Fruit fly (Drosophila melanogaster) whole organism, embryonic: ENCODE data around the gene dls.

ENCODE experiments used
- ATbp ChIP-seq: fragments of 200-800 bp; sonication (Bioruptor generic); optimal IDR thresholded peaks from 2 replicates; lab custom pipeline; 2017; ENCODE audit warnings: missing biosample characterization, mild to moderate bottlenecking, missing genetic modification characterization, missing genetic modification reagents
- Antp ChIP-seq: fragments of 200-800 bp; sonication (Bioruptor generic); optimal IDR thresholded peaks from 3 replicates; lab custom pipeline; 2016; ENCODE audit warnings: missing biosample characterization, missing genetic modification characterization
- CG12104 ChIP-seq: fragments of 200-800 bp; sonication (Bioruptor generic); optimal IDR thresholded peaks from 3 replicates; lab custom pipeline; 2016; ENCODE audit warnings: missing biosample characterization, missing genetic modification characterization
- CG13296 ChIP-seq: fragments of 200-800 bp; sonication (Bioruptor generic); optimal IDR thresholded peaks from 3 replicates; lab custom pipeline; 2018; ENCODE audit warnings: missing biosample characterization, mild to moderate bottlenecking, missing genetic modification characterization
- CG14667 ChIP-seq: fragments of 200-800 bp; sonication (Bioruptor generic); IDR thresholded peaks from 2 replicates; pipeline ENCODE4 v1.3.6; 2022; ENCODE audit warnings: missing biosample characterization, missing genetic modification characterization
- CG15479 ChIP-seq: fragments of 200-800 bp; sonication (Bioruptor generic); optimal IDR thresholded peaks from 3 replicates; lab custom pipeline; 2019; ENCODE audit warnings: missing biosample characterization, mild to moderate bottlenecking, missing genetic modification characterization, moderate library complexity
- CG18011 ChIP-seq: fragments of 200-800 bp; sonication (Bioruptor generic); optimal IDR thresholded peaks from 2 replicates; lab custom pipeline; 2017; ENCODE audit warnings: missing biosample characterization, missing genetic modification characterization, mild to moderate bottlenecking, moderate library complexity, missing genotype
- CG2199 ChIP-seq: fragments of 200-800 bp; sonication (Bioruptor generic); IDR thresholded peaks from 3 replicates; pipeline ENCODE4 v1.3.6; 2022; ENCODE audit warnings: missing biosample characterization, missing genetic modification characterization
- CG2678 ChIP-seq: fragments of 200-800 bp; sonication (Bioruptor generic); optimal IDR thresholded peaks from 3 replicates; lab custom pipeline; 2019; ENCODE audit warnings: missing biosample characterization, mild to moderate bottlenecking, missing genetic modification characterization, moderate library complexity
- CG2712 ChIP-seq: fragments of 200-800 bp; optimal IDR thresholded peaks from 3 replicates; lab custom pipeline; 2019; ENCODE audit warnings: missing biosample characterization, mild to moderate bottlenecking, missing genetic modification characterization, moderate library complexity
- CG4360 ChIP-seq: fragments of 200-800 bp; sonication (Bioruptor generic); IDR thresholded peaks from 2 replicates; pipeline ENCODE4 v1.3.6; 2022; ENCODE audit warnings: missing biosample characterization, missing genetic modification characterization
- CG7987 ChIP-seq: fragments of 200-800 bp; sonication (Bioruptor generic); optimal IDR thresholded peaks from 2 replicates; lab custom pipeline; 2018; ENCODE audit warnings: missing biosample characterization, mild to moderate bottlenecking, missing genetic modification characterization, moderate library complexity
- CTCF ChIP-seq: fragments of 200-800 bp; sonication (Bioruptor generic); optimal IDR thresholded peaks from 2 replicates; lab custom pipeline; 2017; ENCODE audit warnings: missing biosample characterization, mild to moderate bottlenecking, missing genetic modification characterization, moderate library complexity
- Dbx ChIP-seq: fragments of 200-800 bp; sonication (Bioruptor generic); IDR thresholded peaks from 3 replicates; pipeline ENCODE4 v1.3.6; 2022; ENCODE audit warnings: missing biosample characterization, missing genetic modification characterization
- Deaf1 ChIP-seq: fragments of 200-800 bp; optimal IDR thresholded peaks from 3 replicates; lab custom pipeline; 2019; ENCODE audit warnings: missing biosample characterization, mild to moderate bottlenecking, missing genetic modification characterization, moderate library complexity
- Dek ChIP-seq: fragments of 200-800 bp; sonication (Bioruptor generic); optimal IDR thresholded peaks from 3 replicates; lab custom pipeline; 2019; ENCODE audit warnings: missing biosample characterization, mild to moderate bottlenecking, missing genetic modification characterization, moderate library complexity
- H15 ChIP-seq: fragments of 200-800 bp; sonication (Bioruptor generic); IDR thresholded peaks from 3 replicates; pipeline ENCODE4 v1.3.6; 2022; ENCODE audit warnings: missing biosample characterization, missing genetic modification characterization
- Med ChIP-seq: fragments of 200-800 bp; sonication (Bioruptor generic); peaks from one replicate; lab custom pipeline; 2016; ENCODE audit warnings: missing biosample characterization, missing genetic modification characterization, mild to moderate bottlenecking, inconsistent platforms, moderate library complexity
- YL-1 ChIP-seq: fragments of 200-800 bp; sonication (Bioruptor generic); optimal IDR thresholded peaks from 3 replicates; lab custom pipeline; 2017; ENCODE audit warnings: missing biosample characterization, mild to moderate bottlenecking, missing genetic modification characterization
- bcd ChIP-seq: fragments of 200-800 bp; sonication (Bioruptor generic); optimal IDR thresholded peaks from 2 replicates; lab custom pipeline; 2017; ENCODE audit warnings: missing biosample characterization, mild to moderate bottlenecking, missing genetic modification characterization
- cg ChIP-seq: fragments of 200-800 bp; sonication (Bioruptor generic); optimal IDR thresholded peaks from 3 replicates; lab custom pipeline; 2019; ENCODE audit warnings: missing biosample characterization, mild to moderate bottlenecking, missing genetic modification characterization, moderate library complexity
- chif ChIP-seq, 2 experiments: fragments of 200-800 bp; sonication (Bioruptor generic); optimal IDR thresholded peaks; 3 replicates each; lab custom pipeline; 2016; ENCODE audit warnings: missing biosample characterization in 2 of 2, missing genetic modification characterization in 2 of 2
- ci ChIP-seq: fragments of 200-800 bp; sonication (Bioruptor generic); IDR thresholded peaks from 3 replicates; pipeline ENCODE4 v1.3.6; 2022; ENCODE audit warnings: missing biosample characterization, missing genetic modification characterization
- corto ChIP-seq: fragments of 200-800 bp; sonication (Bioruptor generic); optimal IDR thresholded peaks from 2 replicates; lab custom pipeline; 2016; ENCODE audit warnings: missing biosample characterization, mild to moderate bottlenecking, missing genetic modification characterization, moderate library complexity
- ems ChIP-seq: fragments of 200-800 bp; sonication (Bioruptor generic); optimal IDR thresholded peaks from 3 replicates; lab custom pipeline; 2016; ENCODE audit warnings: missing biosample characterization, missing genetic modification characterization
- kah ChIP-seq: fragments of 200-800 bp; sonication (Bioruptor generic); optimal IDR thresholded peaks from 2 replicates; lab custom pipeline; 2018; ENCODE audit warnings: missing biosample characterization, mild to moderate bottlenecking, missing genetic modification characterization
- lbe ChIP-seq: fragments of 200-800 bp; sonication (Bioruptor generic); optimal IDR thresholded peaks from 2 replicates; lab custom pipeline; 2016; ENCODE audit warnings: missing biosample characterization, mild to moderate bottlenecking, missing genetic modification characterization
- nerfin-1 ChIP-seq: fragments of 200-800 bp; sonication (Bioruptor generic); optimal IDR thresholded peaks from 3 replicates; lab custom pipeline; 2019; ENCODE audit warnings: missing biosample characterization, mild to moderate bottlenecking, missing genetic modification characterization, moderate library complexity
- nom ChIP-seq: fragments of 200-800 bp; sonication (Bioruptor generic); optimal IDR thresholded peaks from 2 replicates; lab custom pipeline; 2017; ENCODE audit warnings: missing biosample characterization, missing genetic modification characterization, mild to moderate bottlenecking, moderate library complexity, missing genetic modification reagents
- pnt ChIP-seq: fragments of 200-800 bp; sonication (Bioruptor generic); optimal IDR thresholded peaks from 3 replicates; lab custom pipeline; 2016; ENCODE audit warnings: missing biosample characterization, missing genetic modification characterization
- prd ChIP-seq, 3 experiments: fragments of >200 bp in 2 of 3; fragments of 200-800 bp in 1 of 3; sonication (Bioruptor generic) in 1 of 3; optimal IDR thresholded peaks in 2 of 3; IDR thresholded peaks in 1 of 3; 2 replicates in 2 of 3; 3 replicates in 1 of 3; pipeline versions ENCODE4 v1.3.6 to Lab custom; 2017 to 2022; ENCODE audit warnings: missing biosample characterization in 1 of 3, missing genetic modification characterization in 1 of 3
- pros ChIP-seq: fragments of 200-800 bp; sonication (Bioruptor generic); optimal IDR thresholded peaks from 3 replicates; lab custom pipeline; 2019; ENCODE audit warnings: missing biosample characterization, mild to moderate bottlenecking, missing genetic modification characterization, moderate library complexity
- sim ChIP-seq: fragments of 200-800 bp; sonication (Bioruptor generic); IDR thresholded peaks from 2 replicates; pipeline ENCODE4 v1.3.6; 2022; ENCODE audit warnings: missing biosample characterization, missing genetic modification characterization
- sna ChIP-seq: fragments of 200-800 bp; sonication (Bioruptor generic); IDR thresholded peaks from 2 replicates; pipeline ENCODE4 v1.3.6; 2022; ENCODE audit warnings: missing biosample characterization, missing genetic modification characterization; ENCODE audit not compliant: partially characterized antibody
- stwl ChIP-seq: fragments of 200-800 bp; sonication (Bioruptor generic); optimal IDR thresholded peaks from 3 replicates; lab custom pipeline; 2018; ENCODE audit warnings: missing biosample characterization, mild to moderate bottlenecking, missing genetic modification characterization, moderate library complexity
- tll ChIP-seq, 2 experiments: fragments of 200-800 bp in 1 of 2; fragments of >200 bp in 1 of 2; sonication (Bioruptor generic) in 1 of 2; optimal IDR thresholded peaks; 2 replicates each; lab custom pipeline; 2017 to 2019; ENCODE audit warnings: missing biosample characterization in 2 of 2, missing genetic modification characterization in 2 of 2, mild to moderate bottlenecking in 1 of 2, moderate library complexity in 1 of 2
- vvl ChIP-seq: fragments of 200-800 bp; sonication (Bioruptor generic); IDR thresholded peaks from 2 replicates; pipeline ENCODE4 v1.3.6; 2022; ENCODE audit warnings: missing biosample characterization, missing genetic modification characterization
- zen ChIP-seq: fragments of 200-800 bp; sonication (Bioruptor generic); optimal IDR thresholded peaks from 3 replicates; lab custom pipeline; 2018; ENCODE audit warnings: missing biosample characterization, mild to moderate bottlenecking, missing genetic modification characterization, moderate library complexity

dls gene

DNA sequence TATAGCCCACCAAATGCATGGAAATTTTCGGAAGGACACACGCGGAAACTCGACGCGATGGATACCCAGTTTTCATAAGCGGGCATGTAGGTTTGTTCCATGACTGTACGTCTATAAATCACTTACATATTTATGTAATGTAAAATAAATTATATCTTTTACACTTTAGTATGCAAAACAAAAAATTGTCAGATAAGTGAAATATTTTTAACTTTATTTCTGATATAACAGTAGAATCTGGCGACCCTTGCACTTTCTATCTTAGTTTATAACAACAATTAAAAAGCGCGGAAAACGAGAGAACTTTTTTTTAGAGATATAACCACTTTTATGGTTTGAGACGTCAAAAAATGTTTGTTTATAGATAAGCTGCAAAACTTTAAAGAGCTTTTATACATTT, 23.4 kb upstream of the dls start:
- TF ChIP-seq pnt: no peak
- no peak for TF ChIP-seq CG2678 (tag; lab: Kevin White, UChicago)
- TF ChIP-seq sim (GFP tag; lab: Robert Waterston, UW): no peak
- TF ChIP-seq Dek (tag; lab: Kevin White, UChicago): no peak
- TF ChIP-seq ems (GFP tag; lab: Kevin White, UChicago): no peak
- no peak for TF ChIP-seq CG18011 (GFP tag; lab: Kevin White, UChicago)
- no peak for TF ChIP-seq YL-1
- no peak for TF ChIP-seq lbe (GFP tag; lab: Kevin White, UChicago)
- TF ChIP-seq Dbx: no peak
- TF ChIP-seq bcd (GFP tag; lab: Kevin White, UChicago): no peak
- no peak for TF ChIP-seq sna (GFP tag; lab: Robert Waterston, UW)
- TF ChIP-seq CG7987 (GFP tag; lab: Kevin White, UChicago): no peak

DNA sequence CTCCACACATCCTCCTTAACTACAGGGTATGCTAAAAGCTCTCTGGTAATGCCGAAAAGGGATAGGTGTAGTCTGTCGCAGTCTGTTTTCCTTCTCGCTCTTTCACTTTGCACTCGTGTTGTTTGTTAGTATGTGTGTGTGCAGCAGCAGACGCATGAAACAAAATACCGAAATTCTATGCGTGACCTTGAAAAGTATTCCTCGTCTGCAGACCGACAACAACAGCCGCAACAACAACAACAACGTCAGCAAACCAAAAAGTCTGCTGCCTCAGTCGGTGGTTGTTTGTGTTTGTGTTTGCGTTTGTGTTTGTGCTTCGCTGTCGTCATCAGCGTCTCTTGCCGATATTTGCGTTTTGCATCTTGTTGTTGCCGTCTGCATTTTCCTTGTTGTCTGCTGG, 22.7 kb upstream of the dls start:
- TF ChIP-seq CTCF (GFP tag; lab: Kevin White, UChicago) (no peak), nom (GFP tag; lab: Kevin White, UChicago) (peak; percentile 21), CG18011 (GFP tag; lab: Kevin White, UChicago) (no peak), CG14667 (GFP tag; lab: Robert Waterston, UW) (no peak), prd (optimal IDR thresholded peaks at IDR 0.05; lab: Kevin White, UChicago) (no peak), prd (GFP tag; IDR thresholded peaks at IDR 0.05; lab: Robert Waterston, UW) (no peak), CG4360 (GFP tag; lab: Robert Waterston, UW) (peak; percentile 97), corto (GFP tag; lab: Kevin White, UChicago) (peak; percentile 15), CG13296 (GFP tag; lab: Kevin White, UChicago) (no peak), Deaf1 (tag; lab: Kevin White, UChicago) (peak; percentile 29), cg (peak; percentile 62), CG2712 (tag; lab: Kevin White, UChicago) (no peak), Med (GFP tag; lab: Kevin White, UChicago) (peak; percentile 67), vvl (GFP tag; lab: Robert Waterston, UW) (0 out of 2 replicates have a peak, but pooled peaks have one; percentile 23), pros (GFP tag; lab: Kevin White, UChicago) (peak; percentile 32), CG2199 (GFP tag; lab: Robert Waterston, UW) (peak; percentile 62; the same call in 1 of the 3 replicates), zen (tag; lab: Kevin White, UChicago) (peak; percentile 52), Antp (GFP tag; lab: Kevin White, UChicago) (no peak), CG12104 (GFP tag; lab: Kevin White, UChicago) (no peak), stwl (peak; percentile 0), chif (GFP tag; optimal IDR thresholded peaks at IDR 0.05; lab: Kevin White, UChicago) (no peak), nerfin-1 (tag; lab: Kevin White, UChicago) (peak; percentile 41), ATbp (peak; percentile 15), kah (GFP tag; lab: Kevin White, UChicago) (peak; percentile 85), ci (peak; percentile 23; the same call in 1 of the 3 replicates), CG15479 (GFP tag; lab: Kevin White, UChicago) (peak; percentile 28), H15 (GFP tag; lab: Robert Waterston, UW) (0 out of 3 replicates have a peak, but pooled peaks have one; percentile 34), tll (GFP tag; optimal IDR thresholded peaks at IDR 0.05; lab: Kevin White, UChicago) (peak in 1 of 2 experiments; percentile 25)
